Worm (Caenorhabditis elegans): ENCODE measurements around the gene rom-1.

- TF ChIP-seq nhr-12 (tag; optimal IDR thresholded peaks at IDR 0.05): no peak
- no peak for TF ChIP-seq bed-3 (GFP tag; optimal IDR thresholded peaks at IDR 0.05)
These were observed 31.3 kb upstream of the rom-1 start for ce11 chrIII:4875663-4876062.

Measured in whole organism, mixed stage, embryonic.